Fruit fly (Drosophila melanogaster): Measurements from ENCODE around the gene pns.
A peak's percentile ranks its signal among the peaks of the same experiment; 100 is the strongest.

pns gene

DNA sequence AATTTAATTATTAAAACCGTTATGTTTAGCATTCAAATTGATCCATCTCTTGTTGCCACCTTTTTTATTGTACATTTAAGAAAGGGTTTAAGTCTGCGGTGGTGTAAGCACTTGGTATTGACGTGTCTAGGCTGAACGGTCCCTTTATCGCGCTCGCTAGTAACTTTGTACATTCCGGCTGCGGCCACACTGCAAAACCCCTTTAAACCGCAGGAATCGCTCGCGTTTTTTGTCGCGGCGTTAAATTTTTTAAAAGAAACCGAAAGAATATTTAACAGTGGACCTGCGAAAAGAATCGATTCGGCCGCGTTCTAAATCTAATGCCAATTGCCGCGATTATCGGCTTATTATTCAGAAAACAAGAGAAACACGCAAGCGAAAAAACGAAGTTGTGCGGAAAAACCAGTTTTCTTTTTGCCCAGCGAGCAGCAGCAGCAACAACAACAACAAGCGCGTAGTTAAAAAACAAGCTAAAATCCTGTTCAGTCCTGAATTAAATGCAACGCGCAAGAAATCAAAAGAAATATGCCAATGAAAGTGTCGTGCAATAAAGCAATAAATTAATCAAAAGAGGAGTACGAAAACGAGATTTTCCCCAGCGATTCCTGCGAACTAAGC, 39.7 kb downstream of the pns start, which contains the start of gene CG13917 (continued):
- peak; percentile 56; the same call in 1 of the 3 replicates for TF ChIP-seq CG34422 (GFP tag; IDR thresholded peaks at IDR 0.05)
- TF ChIP-seq CG8388 (GFP tag; optimal IDR thresholded peaks at IDR 0.05): no peak
- TF ChIP-seq ttk (GFP tag; IDR thresholded peaks at IDR 0.05): no peak
- no peak; the same call in 2 of the 3 replicates for TF ChIP-seq CG17361 (GFP tag; IDR thresholded peaks at IDR 0.05)
- no peak for TF ChIP-seq E2f1 (GFP tag; IDR thresholded peaks at IDR 0.05)
- no peak for TF ChIP-seq Doc2 (GFP tag; IDR thresholded peaks at IDR 0.05)
- TF ChIP-seq kah (GFP tag; optimal IDR thresholded peaks at IDR 0.05): no peak
- 0 out of 2 replicates have a peak, but pooled peaks have one; percentile 21 for TF ChIP-seq cas (GFP tag; IDR thresholded peaks at IDR 0.05)
- TF ChIP-seq CG15269 (tag; optimal IDR thresholded peaks at IDR 0.05): no peak
- no peak for TF ChIP-seq cad (GFP tag; optimal IDR thresholded peaks at IDR 0.05)
- no peak for TF ChIP-seq sima (GFP tag; optimal IDR thresholded peaks at IDR 0.05)
- TF ChIP-seq ham (GFP tag; IDR thresholded peaks at IDR 0.05): no peak
- TF ChIP-seq zfh2 (GFP tag; optimal IDR thresholded peaks at IDR 0.05): no peak
- no peak for TF ChIP-seq CG17568 (GFP tag; optimal IDR thresholded peaks at IDR 0.05)
- TF ChIP-seq CG34376 (GFP tag; optimal IDR thresholded peaks at IDR 0.05): no peak
- TF ChIP-seq cg (GFP tag; optimal IDR thresholded peaks at IDR 0.05): no peak
- peak; percentile 76 for TF ChIP-seq CG14710 (tag; optimal IDR thresholded peaks at IDR 0.05)
- TF ChIP-seq pfk (GFP tag; optimal IDR thresholded peaks at IDR 0.05): no peak
- TF ChIP-seq ftz-f1 (GFP tag; optimal IDR thresholded peaks at IDR 0.05): no peak
- TF ChIP-seq hb (GFP tag; IDR thresholded peaks at IDR 0.05; ENCODE audit: partially characterized antibody): no peak
- TF ChIP-seq fd3F (GFP tag; optimal IDR thresholded peaks at IDR 0.05): no peak
- no peak for TF ChIP-seq ro (GFP tag; IDR thresholded peaks at IDR 0.05)
- TF ChIP-seq lab (GFP tag; optimal IDR thresholded peaks at IDR 0.05): peak; percentile 21
- TF ChIP-seq Gsc (GFP tag; IDR thresholded peaks at IDR 0.05): no peak
- no peak for TF ChIP-seq CG8478 (optimal IDR thresholded peaks at IDR 0.05)
- TF ChIP-seq CG1792 (GFP tag; optimal IDR thresholded peaks at IDR 0.05): no peak
- TF ChIP-seq seq (GFP tag; IDR thresholded peaks at IDR 0.05): 0 out of 2 replicates have a peak, but pooled peaks have one; percentile 18
- TF ChIP-seq fru (optimal IDR thresholded peaks at IDR 0.05): no peak
- no peak for TF ChIP-seq NK7.1 (GFP tag; optimal IDR thresholded peaks at IDR 0.05)
- no peak for TF ChIP-seq CG2889 (GFP tag; IDR thresholded peaks at IDR 0.05)
- TF ChIP-seq CG10274 (GFP tag; optimal IDR thresholded peaks at IDR 0.05): no peak
- no peak for TF ChIP-seq CG6813 (GFP tag; optimal IDR thresholded peaks at IDR 0.05)
- TF ChIP-seq Awh (GFP tag; IDR thresholded peaks at IDR 0.05): no peak
- no peak for TF ChIP-seq C15 (GFP tag; IDR thresholded peaks at IDR 0.05)
- TF ChIP-seq CG12391 (tag; optimal IDR thresholded peaks at IDR 0.05): peak; percentile 26
- no peak for TF ChIP-seq pb (GFP tag; optimal IDR thresholded peaks at IDR 0.05)
- no peak for TF ChIP-seq CG31365 (tag; optimal IDR thresholded peaks at IDR 0.05)
- no peak for TF ChIP-seq CG9437 (GFP tag; optimal IDR thresholded peaks at IDR 0.05)
- no peak for TF ChIP-seq Dbx (GFP tag; IDR thresholded peaks at IDR 0.05)
- TF ChIP-seq Bteb2 (GFP tag; optimal IDR thresholded peaks at IDR 0.05): no peak
- no peak for TF ChIP-seq bowl (GFP tag; IDR thresholded peaks at IDR 0.05)
- TF ChIP-seq dati (GFP tag; IDR thresholded peaks at IDR 0.05): no peak
- no peak for TF ChIP-seq dan (GFP tag; IDR thresholded peaks at IDR 0.05)
- no peak for TF ChIP-seq ara (GFP tag; IDR thresholded peaks at IDR 0.05)
- no peak for TF ChIP-seq Abd-B (GFP tag; optimal IDR thresholded peaks at IDR 0.05)
- TF ChIP-seq Rfx (GFP tag; IDR thresholded peaks at IDR 0.05): 0 out of 2 replicates have a peak, but pooled peaks have one; percentile 15
- TF ChIP-seq schlank (tag; optimal IDR thresholded peaks at IDR 0.05): no peak
- TF ChIP-seq Side (GFP tag; optimal IDR thresholded peaks at IDR 0.05): peak; percentile 5
- no peak for TF ChIP-seq Antp (GFP tag; optimal IDR thresholded peaks at IDR 0.05)
- TF ChIP-seq zf30C (GFP tag; optimal IDR thresholded peaks at IDR 0.05): no peak
- no peak for TF ChIP-seq Sry-β (GFP tag; optimal IDR thresholded peaks at IDR 0.05)
- TF ChIP-seq CG4404 (GFP tag; IDR thresholded peaks at IDR 0.05): no peak

All from whole organism, embryonic.